Worm (Caenorhabditis elegans): ENCODE data around the gene C39B5.10.

DNA sequence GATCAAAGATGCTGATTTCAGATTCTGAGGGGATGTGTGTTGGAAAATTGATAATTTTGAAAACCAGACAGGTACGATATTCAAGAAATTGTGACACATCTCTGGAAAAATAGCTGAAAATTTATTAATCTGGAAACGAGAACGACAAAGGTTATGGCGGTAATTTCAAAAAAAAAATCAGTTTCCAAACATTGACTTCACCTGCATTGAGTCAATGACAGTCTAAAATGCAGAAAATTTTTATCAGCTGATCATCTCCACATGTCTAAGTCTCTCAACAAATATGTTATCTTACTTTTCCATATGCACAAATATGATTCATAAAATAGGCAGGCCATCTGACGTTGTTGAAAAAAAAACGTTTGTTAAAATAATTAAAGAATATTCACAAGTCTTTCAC lies 32.6 kb upstream of the C39B5.10 start, which contains the start of gene fbxa-48:
- TF ChIP-seq him-1 (tag; optimal IDR thresholded peaks at IDR 0.05) (no peak), W03F9.2 (tag; optimal IDR thresholded peaks at IDR 0.05) (no peak)

All from whole organism, L4/young adult.